Fruit fly (Drosophila melanogaster): Measurements from ENCODE around the gene RtGEF.

RtGEF gene

DNA sequence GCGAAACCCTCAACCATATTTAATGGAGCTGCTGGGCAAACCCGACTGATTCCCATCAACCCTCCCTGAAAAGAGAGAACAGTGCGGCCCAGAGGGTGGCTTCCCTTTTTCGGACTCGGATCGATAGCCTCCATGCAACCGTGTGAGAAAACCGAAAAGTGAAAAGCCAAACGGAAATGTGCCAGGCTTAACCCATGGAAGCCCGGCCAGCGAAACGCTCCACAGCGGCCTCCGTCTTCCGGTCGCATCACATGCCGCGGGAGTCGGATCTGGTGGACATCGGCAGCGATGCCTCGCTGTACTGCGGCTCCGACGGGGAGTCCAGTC, 8.3 kb upstream of the RtGEF start:
- TF ChIP-seq Eip78C (GFP tag) (no peak), fkh (GFP tag; optimal IDR thresholded peaks at IDR 0.05) (no peak), CG3919 (GFP tag; optimal IDR thresholded peaks at IDR 0.05) (no peak), CG32006 (GFP tag; optimal IDR thresholded peaks at IDR 0.05) (no peak), CG11902 (GFP tag; optimal IDR thresholded peaks at IDR 0.05) (no peak), CG1621 (tag; optimal IDR thresholded peaks at IDR 0.05) (no peak), CG8632 (GFP tag; optimal IDR thresholded peaks at IDR 0.05) (no peak), CG10631 (GFP tag; optimal IDR thresholded peaks at IDR 0.05) (no peak), CG16779 (tag; optimal IDR thresholded peaks at IDR 0.05) (no peak), CG3032 (tag; optimal IDR thresholded peaks at IDR 0.05) (no peak), salr (GFP tag; optimal IDR thresholded peaks at IDR 0.05) (no peak), Hr38 (GFP tag; optimal IDR thresholded peaks at IDR 0.05) (no peak), Blimp-1 (GFP tag; optimal IDR thresholded peaks at IDR 0.05) (no peak), CG15336 (GFP tag; IDR thresholded peaks at IDR 0.05) (no peak)

DNA sequence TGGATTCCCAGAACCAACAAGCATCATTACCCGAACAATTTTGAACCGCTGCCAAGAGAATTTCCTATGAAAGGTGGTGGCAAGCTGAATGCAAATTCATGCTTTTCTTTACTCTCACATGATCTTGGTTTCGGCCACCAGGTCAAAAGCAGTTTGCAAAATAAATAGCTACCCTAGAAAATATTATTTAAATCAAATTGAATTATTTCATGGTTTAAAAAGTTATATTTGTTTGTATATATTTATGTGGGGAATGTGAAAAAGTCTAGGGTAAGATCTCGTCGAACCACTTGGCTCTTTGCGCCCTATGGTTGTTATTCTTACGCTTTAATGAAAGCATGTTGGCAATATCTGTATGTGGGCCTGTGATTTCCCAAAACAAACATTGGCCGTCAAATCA, 1.5 kb downstream of the RtGEF start:
- TF ChIP-seq CG8319 (GFP tag; optimal IDR thresholded peaks at IDR 0.05) (no peak), Eip75B (GFP tag; optimal IDR thresholded peaks at IDR 0.05) (no peak), Sox15 (GFP tag; optimal IDR thresholded peaks at IDR 0.05) (no peak), CG8119 (GFP tag; IDR thresholded peaks at IDR 0.05) (0 out of 3 replicates have a peak, but pooled peaks have one; percentile 30), fd59A (GFP tag; optimal IDR thresholded peaks at IDR 0.05) (no peak), Sox102F (GFP tag; optimal IDR thresholded peaks at IDR 0.05) (no peak), Ets21C (GFP tag; optimal IDR thresholded peaks at IDR 0.05) (no peak), Met (GFP tag; optimal IDR thresholded peaks at IDR 0.05) (no peak), CG6163 (GFP tag; IDR thresholded peaks at IDR 0.05) (0 out of 3 replicates have a peak, but pooled peaks have one; percentile 38), CG16779 (tag; optimal IDR thresholded peaks at IDR 0.05) (no peak), achi (GFP tag; optimal IDR thresholded peaks at IDR 0.05) (peak; percentile 4), CG9139 (GFP tag; optimal IDR thresholded peaks at IDR 0.05) (no peak), CG7368 (GFP tag; optimal IDR thresholded peaks at IDR 0.05) (no peak), net (GFP tag; optimal IDR thresholded peaks at IDR 0.05) (no peak), CG6808 (GFP tag; optimal IDR thresholded peaks at IDR 0.05) (no peak), CG6792 (GFP tag; optimal IDR thresholded peaks at IDR 0.05) (no peak), CG3032 (tag; optimal IDR thresholded peaks at IDR 0.05) (no peak), Hr4 (GFP tag; optimal IDR thresholded peaks at IDR 0.05) (peak; percentile 31), CG11902 (GFP tag; optimal IDR thresholded peaks at IDR 0.05) (no peak), lz (GFP tag; optimal IDR thresholded peaks at IDR 0.05) (no peak), pdm3 (GFP tag; optimal IDR thresholded peaks at IDR 0.05) (peak; percentile 20), CG6276 (GFP tag; optimal IDR thresholded peaks at IDR 0.05) (peak; percentile 18), Lpt (GFP tag; optimal IDR thresholded peaks at IDR 0.05) (peak; percentile 1), fkh (GFP tag; optimal IDR thresholded peaks at IDR 0.05) (no peak), eg (GFP tag; IDR thresholded peaks at IDR 0.05) (peak; percentile 63; the same call in 2 of the 3 replicates), Eip78C (GFP tag) (no peak), CG15336 (GFP tag; IDR thresholded peaks at IDR 0.05) (peak; percentile 49; the same call in 1 of the 2 replicates), CG1621 (tag; optimal IDR thresholded peaks at IDR 0.05) (no peak), CG6854 (GFP tag; optimal IDR thresholded peaks at IDR 0.05) (no peak)

DNA sequence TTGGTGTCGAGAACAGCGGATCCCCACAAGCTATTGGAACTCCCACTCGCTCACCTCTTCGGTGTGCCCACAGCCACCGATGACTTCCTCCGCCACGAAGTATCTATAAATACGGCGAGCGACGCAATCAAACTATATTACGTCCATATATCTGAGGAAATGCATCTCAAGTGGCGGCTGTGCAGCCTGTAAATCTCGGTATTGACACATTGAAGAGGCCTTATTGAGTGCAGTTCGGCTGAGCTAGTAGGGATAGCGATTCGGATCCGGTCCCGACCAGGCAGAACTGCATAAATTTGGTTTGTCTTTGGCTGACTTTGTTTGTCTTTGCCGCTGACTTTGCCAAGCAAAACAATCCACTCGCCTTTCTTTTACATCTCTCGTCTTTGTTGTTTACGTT, 2.0 kb downstream of the RtGEF start:
- TF ChIP-seq OdsH (GFP tag; optimal IDR thresholded peaks at IDR 0.05) (no peak), Hr39 (GFP tag; optimal IDR thresholded peaks at IDR 0.05) (no peak), CG6854 (GFP tag; optimal IDR thresholded peaks at IDR 0.05) (no peak), dsx (GFP tag; optimal IDR thresholded peaks at IDR 0.05; ENCODE audit: poor library complexity, severe bottlenecking) (no peak), Gug (GFP tag; IDR thresholded peaks at IDR 0.05) (no peak), CG1621 (tag; optimal IDR thresholded peaks at IDR 0.05) (no peak), CG8632 (GFP tag; optimal IDR thresholded peaks at IDR 0.05) (no peak), Hr38 (GFP tag; optimal IDR thresholded peaks at IDR 0.05) (no peak), Eip93F (GFP tag; optimal IDR thresholded peaks at IDR 0.05) (no peak)

Data from whole organism, prepupa.